Fruit fly (Drosophila melanogaster): ENCODE measurements around the gene CG34279.

dm6 chr3R:17440628-17441027 is 37.5 kb upstream of the CG34279 start, which contains the start of gene CG14331:
- no peak for TF ChIP-seq CG18262 (tag; optimal IDR thresholded peaks at IDR 0.05)
- TF ChIP-seq Scr (GFP tag; IDR thresholded peaks at IDR 0.05; ENCODE audit: partially characterized antibody): no peak
- no peak for TF ChIP-seq CG12659 (GFP tag; optimal IDR thresholded peaks at IDR 0.05)
- TF ChIP-seq CG10267 (tag; optimal IDR thresholded peaks at IDR 0.05): no peak
- no peak for TF ChIP-seq sob (GFP tag; IDR thresholded peaks at IDR 0.05)
- TF ChIP-seq ato (GFP tag; IDR thresholded peaks at IDR 0.05; ENCODE audit: partially characterized antibody): no peak
- no peak for TF ChIP-seq CG1792 (GFP tag; optimal IDR thresholded peaks at IDR 0.05)
- no peak for TF ChIP-seq twi (tag; optimal IDR thresholded peaks at IDR 0.05)
- TF ChIP-seq CG42726 (GFP tag; IDR thresholded peaks at IDR 0.05; ENCODE audit: partially characterized antibody): no peak
- TF ChIP-seq CG15011 (GFP tag; optimal IDR thresholded peaks at IDR 0.05): no peak

Measured in whole organism, embryonic.